Worm (Caenorhabditis elegans) whole organism, L1 larva: ENCODE data around the gene C23H3.9.

ENCODE experiments used
- aly-2 ChIP-seq: fragments of 150-350 bp; optimal IDR thresholded peaks from 2 replicates; lab custom pipeline; 2014; ENCODE audit warnings: missing biosample characterization, missing genetic modification characterization
- ces-1 ChIP-seq: fragments of 150-350 bp; optimal IDR thresholded peaks from 2 replicates; lab custom pipeline; 2014; ENCODE audit warnings: missing biosample characterization, missing genetic modification reagents, missing genetic modification characterization
- egl-27 ChIP-seq, 2 experiments: fragments of 150-350 bp in 1 of 2; sonication (generic microtip); optimal IDR thresholded peaks; 3 replicates each; lab custom pipeline; 2017 to 2018; ENCODE audit warnings: missing biosample characterization in 2 of 2, missing genetic modification characterization in 2 of 2, missing genetic modification reagents in 2 of 2
- irx-1 ChIP-seq: sonication (generic microtip); optimal IDR thresholded peaks from 2 replicates; lab custom pipeline; 2016; ENCODE audit warnings: missing genetic modification characterization, missing compliant biosample characterization
- lin-39 ChIP-seq: fragments of 150-350 bp; optimal IDR thresholded peaks from 2 replicates; lab custom pipeline; 2014; ENCODE audit warnings: missing biosample characterization, missing genetic modification reagents, missing genetic modification characterization
- mdl-1 ChIP-seq, 2 experiments: fragments of 150-350 bp; optimal IDR thresholded peaks; 2 replicates each; lab custom pipeline; 2014 to 2017; ENCODE audit warnings: missing biosample characterization in 2 of 2, missing genetic modification characterization in 2 of 2, inconsistent platforms in 1 of 2
- nhr-11 ChIP-seq: fragments of 150-350 bp; optimal IDR thresholded peaks from 2 replicates; lab custom pipeline; 2014; ENCODE audit warnings: missing biosample characterization, missing genetic modification characterization
- nhr-237 ChIP-seq: fragments of 150-350 bp; optimal IDR thresholded peaks from 2 replicates; lab custom pipeline; 2014; ENCODE audit warnings: missing biosample characterization, missing genetic modification characterization
- nhr-76 ChIP-seq: sonication (generic microtip); optimal IDR thresholded peaks from 2 replicates; lab custom pipeline; 2017; ENCODE audit warnings: missing biosample characterization, missing genetic modification characterization
- pqm-1 ChIP-seq: sonication (generic microtip); optimal IDR thresholded peaks from 3 replicates; lab custom pipeline; 2017; ENCODE audit warnings: missing biosample characterization, missing genetic modification characterization
- unc-62 ChIP-seq: fragments of 150-350 bp; optimal IDR thresholded peaks from 2 replicates; lab custom pipeline; 2014; ENCODE audit warnings: missing biosample characterization, missing genetic modification reagents, missing genetic modification characterization
- zag-1 ChIP-seq: fragments of 150-350 bp; optimal IDR thresholded peaks from 2 replicates; lab custom pipeline; 2014; ENCODE audit warnings: missing biosample characterization, missing genetic modification characterization

ce11 chrII:31521-31920 lies 47.5 kb downstream of the C23H3.9 start, which contains the start of the genes F23F1.5 and fbxc-54:
- no peak for TF ChIP-seq mdl-1 (tag; optimal IDR thresholded peaks at IDR 0.05; lab: Kevin White, UChicago)
- TF ChIP-seq nhr-76 (tag; lab: Kevin White, UChicago), result no peak
- TF ChIP-seq nhr-237 (tag; lab: Kevin White, UChicago), result no peak
- TF ChIP-seq pqm-1 (tag; lab: Kevin White, UChicago), result no peak
- no peak for TF ChIP-seq unc-62 (GFP tag; lab: Kevin White, UChicago)
- no peak for TF ChIP-seq aly-2 (tag; lab: Kevin White, UChicago)
- TF ChIP-seq lin-39 (tag; lab: Kevin White, UChicago), result no peak
- TF ChIP-seq nhr-11 (tag; lab: Kevin White, UChicago), result no peak
- TF ChIP-seq ces-1 (GFP tag; lab: Kevin White, UChicago), result no peak
- no peak for TF ChIP-seq irx-1
- no peak for TF ChIP-seq egl-27 (tag; optimal IDR thresholded peaks at IDR 0.05; lab: Kevin White, UChicago)
- TF ChIP-seq zag-1, result no peak
